Fruit fly (Drosophila melanogaster) whole organism, embryonic: Measurements from ENCODE around the gene CG43439.

Experiments
- ATbp ChIP-seq: fragments of 200-800 bp; sonication (Bioruptor generic); optimal IDR thresholded peaks from 2 replicates; lab custom pipeline; 2017; ENCODE audit warnings: missing biosample characterization, mild to moderate bottlenecking, missing genetic modification characterization, missing genetic modification reagents
- Awh ChIP-seq: fragments of 200-800 bp; sonication (Bioruptor generic); IDR thresholded peaks from 2 replicates; pipeline ENCODE4, ENCODE4 v1.3.6; 2022; ENCODE audit warnings: missing biosample characterization, missing genetic modification characterization
- CG10209 ChIP-seq: fragments of 200-800 bp; sonication (Bioruptor generic); optimal IDR thresholded peaks from 3 replicates; lab custom pipeline; 2017; ENCODE audit warnings: missing biosample characterization, mild to moderate bottlenecking, missing genetic modification characterization, missing genetic modification reagents
- CG13424 ChIP-seq: fragments of 200-800 bp; sonication (Bioruptor generic); optimal IDR thresholded peaks from 2 replicates; lab custom pipeline; 2019; ENCODE audit warnings: missing biosample characterization, mild to moderate bottlenecking, missing genetic modification characterization, moderate library complexity
- CG15479 ChIP-seq: fragments of 200-800 bp; sonication (Bioruptor generic); optimal IDR thresholded peaks from 3 replicates; lab custom pipeline; 2019; ENCODE audit warnings: missing biosample characterization, mild to moderate bottlenecking, missing genetic modification characterization, moderate library complexity
- CG16813 ChIP-seq: fragments of 200-800 bp; sonication (Bioruptor generic); IDR thresholded peaks from 3 replicates; pipeline ENCODE4 v1.3.6; 2022; ENCODE audit warnings: missing biosample characterization, missing genetic modification characterization; ENCODE audit not compliant: partially characterized antibody
- CG2120 ChIP-seq: fragments of 200-800 bp; sonication (Bioruptor generic); optimal IDR thresholded peaks from 3 replicates; lab custom pipeline; 2016; ENCODE audit warnings: missing biosample characterization, missing genetic modification characterization
- CG3407 ChIP-seq: fragments of 200-800 bp; sonication (Bioruptor generic); optimal IDR thresholded peaks from 2 replicates; lab custom pipeline; 2018; ENCODE audit warnings: missing biosample characterization, mild to moderate bottlenecking, missing genetic modification characterization
- CG42726 ChIP-seq: fragments of 200-800 bp; sonication (Bioruptor generic); IDR thresholded peaks from 2 replicates; pipeline ENCODE4 v1.3.6; 2022; ENCODE audit warnings: missing biosample characterization, missing genetic modification characterization; ENCODE audit not compliant: partially characterized antibody
- CG4820 ChIP-seq: fragments of 200-800 bp; sonication (Bioruptor generic); optimal IDR thresholded peaks from 3 replicates; lab custom pipeline; 2016; ENCODE audit warnings: missing biosample characterization, missing genetic modification characterization
- CG6654 ChIP-seq: fragments of 200-800 bp; sonication (Bioruptor generic); optimal IDR thresholded peaks from 2 replicates; lab custom pipeline; 2017; ENCODE audit warnings: missing biosample characterization, mild to moderate bottlenecking, missing genetic modification characterization
- CG6765 ChIP-seq: fragments of 200-800 bp; sonication (Bioruptor generic); optimal IDR thresholded peaks from 3 replicates; lab custom pipeline; 2017; ENCODE audit warnings: missing biosample characterization, mild to moderate bottlenecking, missing genetic modification characterization
- CG8089 ChIP-seq: fragments of 200-800 bp; sonication (Bioruptor generic); optimal IDR thresholded peaks from 3 replicates; lab custom pipeline; 2016; ENCODE audit warnings: missing biosample characterization, missing genetic modification characterization
- CG8359 ChIP-seq: fragments of 200-800 bp; sonication (Bioruptor generic); optimal IDR thresholded peaks from 2 replicates; lab custom pipeline; 2017; ENCODE audit warnings: missing biosample characterization, mild to moderate bottlenecking, missing genetic modification characterization, borderline replicate concordance
- CG8478 ChIP-seq: fragments of >200 bp; optimal IDR thresholded peaks from 2 replicates; lab custom pipeline; 2018
- CHES-1-like ChIP-seq: fragments of 200-800 bp; sonication (Bioruptor generic); optimal IDR thresholded peaks from 2 replicates; lab custom pipeline; 2016; ENCODE audit warnings: missing biosample characterization, missing genetic modification characterization
- Deaf1 ChIP-seq: fragments of 200-800 bp; optimal IDR thresholded peaks from 3 replicates; lab custom pipeline; 2019; ENCODE audit warnings: missing biosample characterization, mild to moderate bottlenecking, missing genetic modification characterization, moderate library complexity
- Dek ChIP-seq: fragments of 200-800 bp; sonication (Bioruptor generic); optimal IDR thresholded peaks from 3 replicates; lab custom pipeline; 2019; ENCODE audit warnings: missing biosample characterization, mild to moderate bottlenecking, missing genetic modification characterization, moderate library complexity
- Ets97D ChIP-seq: fragments of 200-800 bp; sonication (Bioruptor generic); optimal IDR thresholded peaks from 3 replicates; lab custom pipeline; 2016; ENCODE audit warnings: missing biosample characterization, missing genetic modification characterization
- Hr39 ChIP-seq: fragments of >200 bp; optimal IDR thresholded peaks from 2 replicates; lab custom pipeline; 2017
- MBD-R2 ChIP-seq: fragments of 200-800 bp; sonication (Bioruptor generic); IDR thresholded peaks from 2 replicates; pipeline ENCODE4 v1.3.6; 2022; ENCODE audit warnings: missing biosample characterization, missing genetic modification characterization
- Mes4 ChIP-seq: fragments of 200-800 bp; sonication (Bioruptor generic); optimal IDR thresholded peaks from 2 replicates; lab custom pipeline; 2016; ENCODE audit warnings: missing biosample characterization, missing genetic modification characterization
- NC2β ChIP-seq: fragments of 200-800 bp; sonication (Bioruptor generic); optimal IDR thresholded peaks from 2 replicates; lab custom pipeline; 2016; ENCODE audit warnings: missing biosample characterization, missing genetic modification characterization
- Opbp ChIP-seq: fragments of 200-800 bp; sonication (Bioruptor generic); IDR thresholded peaks from 3 replicates; pipeline ENCODE4 v1.3.6; 2022; ENCODE audit warnings: missing biosample characterization, missing genetic modification characterization; ENCODE audit not compliant: partially characterized antibody
- Optix ChIP-seq: fragments of 200-800 bp; sonication (Bioruptor generic); IDR thresholded peaks from 3 replicates; pipeline ENCODE4 v1.3.6; 2022; ENCODE audit warnings: missing biosample characterization, missing genetic modification characterization
- Scr ChIP-seq: fragments of 200-800 bp; sonication (Bioruptor generic); IDR thresholded peaks from 2 replicates; pipeline ENCODE4 v1.3.6; 2022; ENCODE audit warnings: missing biosample characterization, missing genetic modification characterization; ENCODE audit not compliant: partially characterized antibody
- Stat92E ChIP-seq, 3 experiments: fragments of >200 bp in 2 of 3; fragments of 200-800 bp in 1 of 3; sonication (Bioruptor generic) in 1 of 3; optimal IDR thresholded peaks; 2 replicates each; lab custom pipeline; 2017 to 2019; ENCODE audit warnings: missing biosample characterization in 3 of 3, missing genetic modification characterization in 3 of 3, mild to moderate bottlenecking in 1 of 3, moderate library complexity in 1 of 3
- az2 ChIP-seq: fragments of 200-800 bp; sonication (Bioruptor generic); optimal IDR thresholded peaks from 3 replicates; lab custom pipeline; 2016; ENCODE audit warnings: missing biosample characterization, missing genetic modification characterization
- bab2 ChIP-seq: fragments of 200-800 bp; sonication (Bioruptor generic); optimal IDR thresholded peaks from 2 replicates; lab custom pipeline; 2016; ENCODE audit warnings: missing biosample characterization, missing genetic modification characterization
- bowl ChIP-seq: fragments of 200-800 bp; sonication (Bioruptor generic); IDR thresholded peaks from 2 replicates; pipeline ENCODE4 v1.3.6; 2022; ENCODE audit warnings: missing biosample characterization, missing genetic modification characterization
- corto ChIP-seq: fragments of 200-800 bp; sonication (Bioruptor generic); optimal IDR thresholded peaks from 2 replicates; lab custom pipeline; 2016; ENCODE audit warnings: missing biosample characterization, mild to moderate bottlenecking, missing genetic modification characterization, moderate library complexity
- croc ChIP-seq: fragments of 200-800 bp; sonication (Bioruptor generic); conservative IDR thresholded peaks from 3 replicates; pipeline ENCODE4 v1.3.6; 2022; ENCODE audit warnings: missing biosample characterization, missing genetic modification characterization
- crol ChIP-seq: fragments of 200-800 bp; sonication (Bioruptor generic); IDR thresholded peaks from 2 replicates; pipeline ENCODE4 v1.3.6; 2022; ENCODE audit warnings: missing biosample characterization, missing genetic modification characterization
- dan ChIP-seq: fragments of 200-800 bp; sonication (Bioruptor generic); IDR thresholded peaks from 2 replicates; pipeline ENCODE4 v1.3.6; 2022; ENCODE audit warnings: missing biosample characterization, missing genetic modification characterization
- ewg ChIP-seq: fragments of 200-800 bp; sonication (Bioruptor generic); optimal IDR thresholded peaks from 3 replicates; lab custom pipeline; 2017; ENCODE audit warnings: mild to moderate bottlenecking, missing biosample characterization, missing genetic modification reagents, missing genetic modification characterization
- gcm ChIP-seq: fragments of 200-800 bp; sonication (Bioruptor generic); optimal IDR thresholded peaks from 2 replicates; lab custom pipeline; 2019; ENCODE audit warnings: missing biosample characterization, mild to moderate bottlenecking, missing genetic modification characterization, moderate library complexity
- gt ChIP-seq: fragments of 200-800 bp; sonication (Bioruptor generic); IDR thresholded peaks from 2 replicates; pipeline ENCODE4 v1.3.6; 2022; ENCODE audit warnings: missing biosample characterization, missing genetic modification characterization
- hbn ChIP-seq: fragments of 200-800 bp; sonication (Bioruptor generic); IDR thresholded peaks from 2 replicates; pipeline ENCODE4 v1.3.6; 2022; ENCODE audit warnings: missing biosample characterization, missing genetic modification characterization; ENCODE audit not compliant: partially characterized antibody
- hth ChIP-seq: fragments of >200 bp; optimal IDR thresholded peaks from 2 replicates; lab custom pipeline; 2017; ENCODE audit warnings: inconsistent platforms
- jigr1 ChIP-seq: fragments of 200-800 bp; sonication (Bioruptor generic); IDR thresholded peaks from 3 replicates; pipeline ENCODE4 v1.3.6; 2022; ENCODE audit warnings: missing biosample characterization, missing genetic modification characterization
- kni ChIP-seq: fragments of 200-800 bp; sonication (Bioruptor generic); optimal IDR thresholded peaks from 3 replicates; lab custom pipeline; 2017; ENCODE audit warnings: mild to moderate bottlenecking, missing biosample characterization, missing genetic modification reagents, missing genetic modification characterization
- lmd ChIP-seq: fragments of 200-800 bp; sonication (Bioruptor generic); IDR thresholded peaks from 2 replicates; pipeline ENCODE4 v1.3.6; 2022; ENCODE audit warnings: missing biosample characterization, missing genetic modification characterization
- nerfin-2 ChIP-seq: fragments of 200-800 bp; sonication (Bioruptor generic); IDR thresholded peaks from 2 replicates; pipeline ENCODE4 v1.3.6; 2022; ENCODE audit warnings: missing biosample characterization, missing genetic modification characterization; ENCODE audit not compliant: partially characterized antibody
- pb ChIP-seq: fragments of 200-800 bp; sonication (Bioruptor generic); optimal IDR thresholded peaks from 3 replicates; lab custom pipeline; 2016; ENCODE audit warnings: missing biosample characterization, missing genetic modification characterization
- peb ChIP-seq: fragments of 200-800 bp; sonication (Bioruptor generic); IDR thresholded peaks from 2 replicates; pipeline ENCODE4 v1.3.6; 2022; ENCODE audit warnings: missing biosample characterization, missing genetic modification characterization
- repo ChIP-seq: fragments of 200-800 bp; sonication (Bioruptor generic); optimal IDR thresholded peaks from 2 replicates; lab custom pipeline; 2016; ENCODE audit warnings: missing biosample characterization, missing genetic modification characterization
- run ChIP-seq: fragments of 200-800 bp; sonication (Bioruptor generic); optimal IDR thresholded peaks from 3 replicates; lab custom pipeline; 2018; ENCODE audit warnings: missing biosample characterization, mild to moderate bottlenecking, missing genetic modification characterization
- sima ChIP-seq: fragments of 200-800 bp; sonication (Bioruptor generic); optimal IDR thresholded peaks from 2 replicates; lab custom pipeline; 2016; ENCODE audit warnings: missing biosample characterization, missing genetic modification characterization
- sob ChIP-seq: fragments of 200-800 bp; sonication (Bioruptor generic); IDR thresholded peaks from 2 replicates; pipeline ENCODE4 v1.3.6; 2022; ENCODE audit warnings: missing biosample characterization, missing genetic modification characterization

Gene CG43439

dm6 chr3L:6964488-6965152 lies 19.8 kb downstream of the CG43439 start, which contains the start of gene sgl (continued):
- TF ChIP-seq bowl (0 out of 2 replicates have a peak, but pooled peaks have one; percentile 26), pb (GFP tag; lab: Kevin White, UChicago) (peak; percentile 38), MBD-R2 (GFP tag; lab: Robert Waterston, UW) (no peak), Dek (tag; lab: Kevin White, UChicago) (peak; percentile 41), peb (GFP tag; lab: Robert Waterston, UW) (no peak), CG8359 (GFP tag; lab: Kevin White, UChicago) (no peak), gcm (peak; percentile 56), NC2β (GFP tag; lab: Kevin White, UChicago) (peak; percentile 22), CG13424 (tag; lab: Kevin White, UChicago) (no peak), repo (no peak), Mes4 (GFP tag; lab: Kevin White, UChicago) (no peak), CG10209 (no peak), Deaf1 (tag; lab: Kevin White, UChicago) (peak; percentile 99), CG16813 (GFP tag; lab: Robert Waterston, UW) (0 out of 3 replicates have a peak, but pooled peaks have one; percentile 25), CG4820 (GFP tag; lab: Kevin White, UChicago) (no peak), CHES-1-like (peak; percentile 48), ATbp (GFP tag; lab: Kevin White, UChicago) (peak; percentile 5), crol (no peak; the same call in 1 of the 2 replicates), CG42726 (peak; percentile 82), Ets97D (GFP tag; lab: Kevin White, UChicago) (peak; percentile 52), gt (GFP tag; lab: Robert Waterston, UW) (no peak), ewg (peak; percentile 2), CG2120 (GFP tag; lab: Kevin White, UChicago) (peak; percentile 51), jigr1 (GFP tag; lab: Robert Waterston, UW) (no peak), bab2 (GFP tag; lab: Kevin White, UChicago) (no peak), az2 (GFP tag; lab: Kevin White, UChicago) (peak; percentile 20), croc (GFP tag; lab: Robert Waterston, UW) (no peak), lmd (GFP tag; lab: Robert Waterston, UW) (no peak), nerfin-2 (GFP tag; lab: Robert Waterston, UW) (peak; percentile 27; the same call in 1 of the 2 replicates), Opbp (GFP tag; lab: Robert Waterston, UW) (peak; percentile 76), hbn (0 out of 2 replicates have a peak, but pooled peaks have one; percentile 23), Scr (GFP tag; lab: Robert Waterston, UW) (peak; percentile 43; the same call in 1 of the 2 replicates), CG15479 (GFP tag; lab: Kevin White, UChicago) (peak; percentile 42), CG8089 (GFP tag; lab: Kevin White, UChicago) (peak; percentile 48), CG6765 (peak; percentile 38), CG6654 (GFP tag; lab: Kevin White, UChicago) (no peak), kni (peak; percentile 68), dan (no peak), sob (peak; percentile 63; the same call in 1 of the 2 replicates), sima (no peak), Hr39 (no peak), Stat92E (GFP tag; optimal IDR thresholded peaks at IDR 0.05; lab: Kevin White, UChicago) (peak in 1 of 3 experiments; percentile 74), CG8478 (lab: Kevin White, UChicago) (no peak), corto (no peak), hth (lab: Kevin White, UChicago) (no peak), run (tag; lab: Kevin White, UChicago) (no peak), CG3407 (GFP tag; lab: Kevin White, UChicago) (no peak), Optix (peak; percentile 8; the same call in 1 of the 3 replicates), Awh (GFP tag; lab: Robert Waterston, UW) (0 out of 2 replicates have a peak, but pooled peaks have one; percentile 25)
